Fruit fly (Drosophila melanogaster) whole organism, larva: ENCODE measurements around the gene Nrx-1.

Source experiments
- noc ChIP-seq: fragments of 200-800 bp; sonication (Bioruptor generic); optimal IDR thresholded peaks from 3 replicates; lab custom pipeline; 2019; ENCODE audit warnings: missing biosample characterization, mild to moderate bottlenecking, missing genetic modification characterization, moderate library complexity

Gene Nrx-1

DNA sequence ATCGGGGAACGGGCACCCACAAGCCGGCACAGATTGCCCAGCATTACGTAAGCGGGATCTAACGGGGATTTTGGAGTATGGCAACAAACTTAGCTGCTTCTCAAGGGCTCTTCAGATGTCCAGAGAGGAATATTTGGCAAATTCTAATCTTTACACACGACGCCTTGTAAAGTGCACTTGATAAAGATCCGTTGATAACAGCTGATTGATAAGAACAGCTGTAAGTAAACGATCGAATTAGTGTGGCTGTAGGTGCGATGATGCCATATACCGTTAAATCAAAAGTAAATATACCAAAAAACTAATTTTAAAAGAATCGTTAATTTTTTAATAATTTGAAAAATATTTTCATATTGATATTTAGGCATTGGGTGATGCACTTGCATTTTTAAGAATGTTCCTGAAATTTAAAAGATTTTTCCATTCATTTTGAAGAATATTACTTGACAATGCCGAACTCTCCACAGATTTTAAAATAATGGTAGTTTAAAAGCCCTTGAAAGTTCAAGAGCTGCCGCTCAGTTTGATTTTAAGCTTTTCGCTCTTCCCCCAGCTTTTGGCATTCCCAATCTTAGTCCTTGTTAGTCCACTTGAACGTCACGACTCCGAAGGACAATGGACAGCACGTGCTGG, at the start of gene Nrx-1, which contains the start of gene CG5377:
Gene Nrx-1, plus strand, starts transcription at position 574 of the 633 bp plus-strand sequence.
Gene CG5377, minus strand, starts transcription at position 219 of the 633 bp plus-strand sequence.
- no peak for TF ChIP-seq noc (tag; lab: Kevin White, UChicago)

DNA sequence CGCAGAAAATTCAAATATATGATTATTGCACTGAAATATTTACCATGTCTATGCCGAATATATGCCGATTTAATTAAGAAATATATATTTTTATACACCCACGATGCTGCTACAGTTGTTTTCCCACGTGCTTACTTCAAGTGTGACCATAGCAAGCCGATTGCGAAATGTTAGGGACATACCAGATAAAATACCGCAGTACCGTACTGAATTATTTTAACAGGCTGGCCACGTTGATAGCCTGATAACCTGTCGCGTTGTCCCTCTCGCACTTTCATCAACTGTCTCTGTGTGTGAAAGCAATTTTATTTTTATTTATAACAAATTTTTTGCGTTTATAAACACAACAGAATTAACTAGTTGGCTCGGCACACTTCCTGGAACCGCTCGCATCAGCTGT, 47.4 kb upstream of the Nrx-1 start, which contains the start of the genes Nop56 and mats:
Gene Nop56, minus strand, starts transcription at position 158 of the 400 bp plus-strand sequence.
Gene mats, plus strand, starts transcription at position 251 of the 400 bp plus-strand sequence.
- TF ChIP-seq noc (tag; lab: Kevin White, UChicago) = peak; percentile 9

DNA sequence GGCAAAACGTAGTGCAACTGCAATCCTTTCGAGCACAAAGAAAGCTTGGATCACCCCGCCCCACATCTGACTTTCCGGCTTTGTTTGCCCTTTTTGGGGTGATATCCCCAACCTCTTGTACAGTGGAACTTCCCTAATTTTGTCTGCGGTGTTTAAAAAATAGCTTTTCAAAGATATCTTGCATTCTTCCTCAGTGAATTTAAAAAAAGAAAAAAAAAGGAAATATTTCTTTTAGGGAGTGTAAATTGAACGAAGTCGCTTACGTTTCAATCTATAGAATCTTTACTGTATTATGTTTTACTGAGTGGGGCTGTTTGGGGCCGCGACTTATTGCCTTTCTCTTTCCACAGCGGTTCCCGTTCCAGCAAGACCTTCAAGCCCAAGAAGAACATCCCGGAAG, 46.7 kb upstream of the Nrx-1 start:
- TF ChIP-seq noc (tag; lab: Kevin White, UChicago) = peak; percentile 78

DNA sequence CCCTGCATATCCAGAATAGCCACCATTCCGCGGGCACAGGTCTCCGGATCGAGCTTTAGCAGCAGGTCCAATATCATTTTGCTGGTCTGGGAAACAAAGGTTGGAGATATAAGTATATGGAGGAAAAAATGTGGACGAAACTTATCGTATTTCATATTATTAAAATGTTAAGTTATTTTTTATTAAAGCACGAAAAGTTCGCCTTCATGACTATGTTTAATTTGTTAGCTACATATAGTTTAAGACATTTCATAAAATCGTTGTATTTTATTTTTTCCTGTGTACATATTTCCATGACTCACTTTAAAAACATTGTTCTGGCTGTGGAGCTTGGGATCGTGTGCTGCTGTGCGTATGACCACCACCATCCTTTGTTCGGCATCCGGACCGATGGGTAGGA, 44.3 kb upstream of the Nrx-1 start:
- no peak for TF ChIP-seq noc (tag; lab: Kevin White, UChicago)

DNA sequence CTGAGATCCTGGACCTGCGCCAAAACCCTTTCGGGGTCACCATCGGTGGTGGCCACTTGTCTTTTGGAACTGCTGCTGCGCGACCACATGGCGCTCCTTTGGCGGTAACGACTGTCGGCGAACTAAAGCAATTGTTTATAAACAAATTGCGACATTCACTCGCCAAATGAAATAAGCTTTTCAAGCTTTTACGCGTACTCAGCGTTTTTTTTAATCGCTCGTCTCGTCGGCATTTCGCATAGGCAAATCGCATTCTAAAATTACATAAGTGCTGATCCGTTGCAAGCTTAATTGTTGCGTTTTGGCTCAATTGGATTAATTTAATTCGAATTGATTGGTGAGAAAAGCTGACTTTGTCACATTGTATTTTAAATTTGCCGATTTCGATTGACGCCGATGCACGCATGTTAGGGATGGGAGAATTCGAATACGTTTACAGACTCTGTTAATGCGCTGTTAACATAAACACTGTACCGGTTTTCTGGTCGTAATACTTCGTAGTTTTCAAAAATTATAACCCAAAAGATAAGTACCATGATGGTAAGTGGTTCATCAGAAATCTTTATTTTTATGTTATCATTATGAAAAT, 43.6 kb upstream of the Nrx-1 start, which contains the start of gene pinta:
Gene pinta, minus strand, starts transcription at position 328 of the 589 bp plus-strand sequence.
- TF ChIP-seq noc (tag; lab: Kevin White, UChicago) = no peak

DNA sequence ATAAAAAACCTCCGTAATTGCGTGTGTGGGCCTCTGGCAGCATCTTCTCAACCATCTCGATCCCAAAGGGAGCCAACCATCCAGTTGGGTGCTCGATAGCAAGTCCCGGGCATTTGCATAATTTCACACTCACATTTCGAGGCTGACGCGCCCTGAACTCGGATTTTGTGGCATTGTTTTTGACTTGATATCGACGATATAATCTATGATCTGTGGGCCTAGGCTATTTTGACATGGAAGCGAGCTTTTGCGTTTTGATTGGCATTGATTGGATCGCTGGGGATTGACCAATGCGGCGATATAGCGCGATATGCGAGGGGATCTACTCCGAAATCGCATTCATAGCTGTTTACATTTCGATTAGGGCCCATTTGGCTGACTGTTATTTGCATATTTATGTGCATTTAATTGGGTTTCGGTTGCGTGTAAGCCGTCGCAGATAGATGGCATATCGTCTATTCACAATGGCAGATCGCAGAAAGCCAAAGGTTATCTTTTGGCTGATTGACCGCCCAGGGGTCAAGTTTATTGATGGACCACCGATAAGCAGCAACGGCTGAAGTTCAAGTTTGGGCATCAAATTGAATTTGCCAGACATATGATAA, 36.0 kb upstream of the Nrx-1 start:
- TF ChIP-seq noc (tag; lab: Kevin White, UChicago) = no peak

DNA sequence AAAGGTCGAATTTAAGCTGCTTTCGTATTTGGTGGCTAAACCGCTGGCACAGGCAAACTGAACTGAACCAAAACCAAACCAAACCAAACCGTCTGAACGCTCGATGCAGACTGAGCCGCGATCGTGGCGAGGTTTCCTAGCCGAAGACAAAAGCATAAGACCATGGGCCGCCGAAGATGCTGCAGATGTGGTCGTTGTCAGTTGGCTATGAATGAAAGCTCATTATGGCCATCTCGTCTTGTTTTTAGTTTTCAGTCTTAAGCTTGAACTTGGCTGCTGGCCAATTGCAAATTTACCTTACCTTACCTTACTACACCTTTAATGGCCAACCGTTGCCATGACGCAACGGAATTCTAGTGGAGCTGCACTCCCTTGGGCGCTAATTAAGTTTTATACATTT, 32.3 kb upstream of the Nrx-1 start, which contains the start of gene CG13847:
Gene CG13847, minus strand, starts transcription at position 101 of the 400 bp plus-strand sequence.
- no peak for TF ChIP-seq noc (tag; lab: Kevin White, UChicago)

DNA sequence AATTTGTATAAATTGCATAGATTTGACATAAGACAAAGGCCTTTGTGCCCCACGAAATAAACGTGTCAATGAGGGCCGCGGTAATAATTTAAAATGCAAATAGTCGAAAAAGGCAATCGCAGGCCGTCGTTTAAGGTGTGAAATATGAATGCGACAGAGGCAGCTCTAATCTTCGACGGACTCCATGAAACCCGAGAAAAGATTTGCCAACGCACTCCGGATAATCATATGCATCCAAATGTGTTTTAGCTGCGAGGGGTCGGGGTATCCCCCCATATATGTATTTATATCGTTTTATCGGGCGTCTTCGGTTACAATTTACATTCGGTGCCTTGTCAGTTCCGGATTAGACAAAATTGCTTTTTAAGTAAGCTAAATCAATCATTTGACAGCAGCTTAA, 30.0 kb upstream of the Nrx-1 start:
- no peak for TF ChIP-seq noc (tag; lab: Kevin White, UChicago)

DNA sequence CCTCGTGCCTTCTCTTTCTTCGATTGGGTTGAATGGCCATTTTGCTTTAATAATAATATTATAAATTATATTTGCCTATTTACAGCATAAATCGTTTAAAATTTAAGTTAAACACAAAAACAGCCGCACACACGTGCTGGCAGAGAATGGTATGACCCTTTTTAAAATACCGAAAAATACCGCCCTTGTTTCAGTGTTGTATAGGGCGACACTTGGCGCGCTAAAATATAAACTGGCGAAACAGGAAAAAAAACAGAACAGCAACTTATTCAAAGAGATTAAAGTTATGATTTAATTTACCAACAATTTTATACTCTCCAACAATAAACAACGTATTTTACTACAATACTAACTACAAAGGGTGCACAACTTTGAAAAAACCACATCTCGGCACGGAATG, 21.8 kb upstream of the Nrx-1 start, which contains the start of gene CG12499:
Gene CG12499, minus strand, starts transcription at position 95 of the 400 bp plus-strand sequence.
- TF ChIP-seq noc (tag; lab: Kevin White, UChicago) = no peak

DNA sequence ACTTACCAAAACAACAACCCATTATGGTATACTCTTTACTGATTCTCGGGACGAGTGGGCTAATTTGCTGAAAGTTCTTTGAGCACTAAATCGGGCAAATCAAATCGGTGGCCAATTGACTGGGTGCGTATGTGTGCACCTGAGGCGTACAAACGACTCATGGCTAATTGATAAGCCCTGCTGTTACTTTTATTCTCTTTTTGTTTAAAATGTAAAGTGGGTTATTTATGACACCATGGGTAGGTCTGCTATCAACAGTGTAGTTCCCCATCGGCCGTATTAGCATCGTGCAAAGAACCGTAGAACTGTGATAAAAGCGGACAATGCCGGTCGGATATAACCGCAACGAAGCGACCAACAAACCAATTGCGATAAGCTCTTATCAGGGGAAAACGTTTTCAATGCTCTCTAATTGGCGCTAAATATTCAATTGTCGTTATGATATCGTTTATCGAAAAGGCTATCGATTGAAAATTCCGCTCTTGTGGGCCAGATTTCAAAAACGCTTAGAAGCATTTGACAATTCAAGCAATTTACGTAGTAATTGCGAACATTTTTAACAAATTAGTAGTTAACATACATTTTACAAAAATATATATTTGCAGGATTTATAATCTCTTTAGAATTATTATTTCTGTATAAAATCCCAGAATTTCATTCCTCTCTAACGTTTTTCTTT, 21.0 kb upstream of the Nrx-1 start, which contains the start of gene CG34288:
Gene CG34288, minus strand, starts transcription at position 69 of the 679 bp plus-strand sequence.
- peak; percentile 35 for TF ChIP-seq noc (tag; lab: Kevin White, UChicago)

DNA sequence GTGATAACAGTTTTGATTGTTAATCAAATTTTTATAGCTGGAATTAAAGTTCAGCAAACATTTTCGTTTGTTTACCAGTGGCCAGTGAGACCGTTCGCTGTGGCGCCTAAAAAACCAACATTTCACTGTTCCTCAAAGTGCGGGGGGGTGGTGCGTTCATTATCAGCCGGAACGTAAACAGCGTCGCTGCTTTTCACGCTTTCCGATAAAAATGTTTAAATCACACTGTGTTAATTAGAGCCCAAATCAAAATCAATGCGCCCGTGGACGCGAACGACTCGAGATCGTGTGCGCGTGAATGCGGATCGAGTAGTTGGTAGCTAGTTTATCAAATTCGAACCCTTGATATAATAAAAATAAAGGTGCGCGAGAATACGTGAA, 20.4 kb upstream of the Nrx-1 start, which contains the start of gene CG34376:
Gene CG34376, plus strand, starts transcription at position 226 of the 381 bp plus-strand sequence.
- peak; percentile 28 for TF ChIP-seq noc (tag; lab: Kevin White, UChicago)

DNA sequence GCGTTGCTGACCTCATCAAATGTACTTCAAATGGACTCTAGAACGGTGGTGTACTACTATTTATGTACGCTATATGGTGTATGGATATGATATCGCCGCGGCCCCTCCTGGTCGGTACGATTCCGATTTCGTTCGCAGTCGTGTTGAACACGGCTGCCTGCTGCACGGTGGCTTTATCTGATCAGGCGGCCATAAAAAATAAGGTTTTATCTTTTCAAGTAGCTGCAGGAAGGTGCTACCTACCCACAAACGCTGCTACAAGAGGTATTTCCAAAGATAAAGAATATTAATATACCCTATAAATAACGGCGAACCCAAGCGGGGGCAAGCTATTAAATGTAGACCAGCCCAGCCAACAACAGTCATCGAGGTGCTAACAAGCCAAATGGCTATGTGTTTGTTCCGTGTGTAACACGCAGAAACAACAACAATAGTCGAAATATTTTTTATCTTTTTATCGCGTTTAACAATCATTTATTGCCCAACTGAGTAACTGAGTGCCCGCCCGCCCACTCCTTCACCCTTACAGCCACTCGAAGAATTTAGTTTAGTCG, 18.4 kb upstream of the Nrx-1 start:
- no peak for TF ChIP-seq noc (tag; lab: Kevin White, UChicago)

DNA sequence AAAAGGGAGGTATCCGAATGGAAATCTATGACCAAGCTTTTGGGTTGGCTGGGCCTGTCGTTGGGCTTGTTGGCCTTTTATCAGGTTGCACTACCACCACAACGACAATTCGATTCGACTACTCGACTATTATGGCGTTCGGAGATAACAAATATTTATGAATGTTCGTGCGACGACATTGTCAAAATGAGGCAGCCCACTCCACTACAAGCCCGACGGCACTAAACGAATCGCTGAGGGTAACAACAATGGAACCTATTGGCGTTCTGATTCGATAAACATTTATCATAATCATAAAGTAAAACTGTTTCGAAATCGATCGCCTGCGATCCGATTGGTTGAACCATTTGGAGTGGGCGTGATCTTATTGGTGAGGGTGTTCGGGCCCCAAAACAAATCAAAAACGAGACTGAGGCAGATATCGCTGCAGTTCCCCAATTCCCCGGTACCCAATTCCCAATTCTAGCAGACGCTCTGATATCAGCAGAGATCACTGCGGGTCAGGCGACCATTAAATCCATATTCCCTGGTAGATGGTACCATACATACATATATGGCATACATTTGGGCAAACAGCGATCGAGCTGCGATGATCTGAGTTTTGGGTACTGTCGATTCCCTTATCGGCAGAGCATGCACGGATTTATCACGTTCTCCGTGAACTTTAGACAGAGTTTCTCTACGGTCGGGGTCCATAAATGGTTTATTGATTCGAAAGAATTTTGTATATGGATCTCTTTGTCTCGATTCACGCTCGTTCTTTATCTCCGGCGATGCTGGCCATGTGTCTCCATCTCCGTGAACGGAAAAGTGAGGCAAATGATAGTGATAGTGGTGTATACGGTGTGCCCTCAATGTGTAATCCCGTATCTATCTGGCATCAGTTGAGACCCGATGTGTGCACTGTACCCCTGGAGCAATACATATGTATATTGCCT, 13.6 kb upstream of the Nrx-1 start:
- no peak for TF ChIP-seq noc (tag; lab: Kevin White, UChicago)

DNA sequence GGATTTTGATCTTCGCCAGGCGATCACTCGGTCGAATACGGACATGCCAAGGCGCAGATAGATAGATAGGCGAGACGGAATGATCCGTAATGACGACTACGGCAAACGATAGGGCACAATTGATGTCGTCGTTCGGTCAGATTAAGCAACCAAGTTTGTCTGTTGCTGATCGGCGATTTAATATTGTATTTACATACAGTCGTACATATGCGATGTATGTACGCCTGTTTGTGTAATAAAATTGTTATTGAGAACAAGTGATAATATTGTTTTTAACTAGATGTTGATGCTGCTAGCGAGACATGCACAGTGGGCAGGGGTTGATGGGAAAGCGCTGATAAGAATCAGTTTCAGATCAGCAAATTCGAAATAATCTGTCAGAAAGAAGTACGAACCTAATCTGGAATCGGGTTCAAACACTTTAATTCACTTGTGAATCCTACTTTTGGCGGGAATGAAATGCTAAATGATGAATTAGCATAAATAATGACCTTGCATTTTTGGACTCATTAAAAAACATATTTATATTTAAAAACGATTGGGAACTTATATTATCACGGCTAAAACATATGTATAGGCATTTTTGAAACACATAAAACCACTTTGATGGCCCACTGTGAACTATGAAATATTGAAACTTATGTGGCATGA, 12.9 kb upstream of the Nrx-1 start:
- TF ChIP-seq noc (tag; lab: Kevin White, UChicago) = peak; percentile 24
